Worm (Caenorhabditis elegans): ENCODE results near the gene lips-13.

DNA sequence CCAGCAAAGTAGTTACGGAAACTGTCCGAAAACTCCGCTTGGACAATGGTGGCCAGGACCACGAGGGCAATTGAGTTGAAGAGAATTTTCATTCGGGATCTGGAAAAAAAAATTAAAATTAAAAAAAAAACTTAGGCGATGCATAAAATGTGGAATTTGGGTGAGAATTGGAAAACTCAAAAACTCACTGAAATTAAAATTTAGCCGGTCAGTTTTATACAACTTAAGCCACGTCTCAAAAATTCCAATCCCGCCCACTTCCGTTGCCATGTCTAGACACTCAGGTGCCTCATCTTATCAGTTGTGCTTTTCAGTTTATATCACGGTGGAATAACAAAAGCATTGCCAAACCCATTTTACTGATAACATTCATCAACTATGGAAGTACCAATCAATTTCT, 6.9 kb downstream of the lips-13 start, which contains the start of gene lips-11:
- no peak for TF ChIP-seq nhr-28 (tag; optimal IDR thresholded peaks at IDR 0.05)
- TF ChIP-seq elt-1 (tag; optimal IDR thresholded peaks at IDR 0.05; ENCODE audit: borderline replicate concordance, insufficient read depth): no peak
- no peak for TF ChIP-seq pha-4 (tag; optimal IDR thresholded peaks at IDR 0.05)
- no peak for TF ChIP-seq blmp-1 (tag; optimal IDR thresholded peaks at IDR 0.05)
- no peak for TF ChIP-seq mep-1 (tag; optimal IDR thresholded peaks at IDR 0.05)
- no peak for TF ChIP-seq lin-32 (GFP tag; optimal IDR thresholded peaks at IDR 0.05)
- no peak for TF ChIP-seq nhr-237 (tag; optimal IDR thresholded peaks at IDR 0.05)

Measured in whole organism, mixed stage, embryonic.